Fruit fly (Drosophila melanogaster) whole organism: ENCODE results near the gene Psa.

Experiments
- CG8478 ChIP-seq: fragments of >200 bp; optimal IDR thresholded peaks from 2 replicates; lab custom pipeline; 2018; ENCODE audit warnings: inconsistent platforms
- Dll ChIP-seq: fragments of >200 bp; optimal IDR thresholded peaks from 2 replicates; lab custom pipeline; 2017
- EcR ChIP-seq, 2 experiments: fragments of >200 bp; optimal IDR thresholded peaks; 2 replicates each; lab custom pipeline; 2017; ENCODE audit warnings: missing biosample characterization in 2 of 2, missing genetic modification characterization in 2 of 2, missing genetic modification reagents in 2 of 2
- pan ChIP-seq: fragments of >200 bp; optimal IDR thresholded peaks from 2 replicates; lab custom pipeline; 2017
- psq ChIP-seq: fragments of >200 bp; optimal IDR thresholded peaks from 2 replicates; lab custom pipeline; 2017
- usp ChIP-seq: fragments of >200 bp; optimal IDR thresholded peaks from 2 replicates; lab custom pipeline; 2017; ENCODE audit warnings: missing biosample characterization, missing genetic modification characterization, mixed read lengths

Psa gene

DNA sequence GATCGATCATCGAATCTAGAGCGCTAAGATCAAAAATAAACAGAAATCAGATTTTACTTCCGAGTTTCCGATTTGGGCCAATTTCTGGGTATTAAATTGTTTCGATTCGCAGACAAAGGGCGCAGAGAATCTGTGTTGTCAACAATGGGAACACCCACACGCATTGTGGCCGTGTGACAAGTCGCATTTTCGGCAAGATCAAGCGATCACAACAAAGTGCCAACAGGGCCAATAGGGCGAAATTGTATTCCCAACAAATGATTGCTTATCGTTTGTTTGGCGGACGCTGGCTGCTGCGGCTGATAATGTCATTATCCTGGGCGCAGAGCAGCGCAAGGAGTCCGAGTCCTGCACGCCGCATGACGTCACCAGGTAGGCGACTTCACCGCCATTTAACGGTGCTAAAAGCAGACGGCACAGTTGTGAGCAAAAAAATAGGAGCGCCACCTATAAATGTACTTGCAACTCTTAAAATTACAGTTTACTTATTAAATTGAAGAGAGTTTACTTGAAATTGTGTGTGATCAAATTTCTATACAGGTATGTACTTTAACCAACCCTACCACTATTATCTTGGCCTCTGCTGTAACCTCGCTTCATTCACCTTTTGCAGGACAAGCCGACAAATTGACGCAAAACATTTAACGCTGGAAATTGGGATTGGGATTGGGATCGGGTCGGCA lies 23.5 kb upstream of the Psa start:
- TF ChIP-seq EcR (GFP tag; optimal IDR thresholded peaks at IDR 0.05; lab: Kevin White, UChicago) (no peak), psq (lab: Kevin White, UChicago) (no peak)

DNA sequence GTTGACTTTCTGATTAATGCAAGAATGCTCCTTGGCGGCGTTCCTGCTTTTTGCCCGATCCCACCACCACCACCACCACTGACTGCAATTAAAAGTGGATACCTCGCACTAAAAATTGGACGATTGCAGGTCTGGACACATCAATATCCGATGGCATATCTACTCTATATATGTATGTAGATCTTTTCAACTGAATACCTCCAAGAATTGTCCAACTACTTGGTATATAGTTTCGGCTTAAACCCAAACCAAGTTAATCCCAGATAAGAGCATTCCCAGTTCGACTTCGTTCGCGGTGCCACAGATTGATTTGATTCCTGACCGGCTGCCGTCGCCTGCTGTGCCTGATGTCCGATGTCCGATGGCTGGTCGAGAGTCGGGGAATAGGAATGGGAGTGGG lies 17.9 kb upstream of the Psa start:
- TF ChIP-seq Dll (lab: Kevin White, UChicago) = no peak
- no peak for TF ChIP-seq pan
- TF ChIP-seq usp (GFP tag; lab: Kevin White, UChicago) = no peak

DNA sequence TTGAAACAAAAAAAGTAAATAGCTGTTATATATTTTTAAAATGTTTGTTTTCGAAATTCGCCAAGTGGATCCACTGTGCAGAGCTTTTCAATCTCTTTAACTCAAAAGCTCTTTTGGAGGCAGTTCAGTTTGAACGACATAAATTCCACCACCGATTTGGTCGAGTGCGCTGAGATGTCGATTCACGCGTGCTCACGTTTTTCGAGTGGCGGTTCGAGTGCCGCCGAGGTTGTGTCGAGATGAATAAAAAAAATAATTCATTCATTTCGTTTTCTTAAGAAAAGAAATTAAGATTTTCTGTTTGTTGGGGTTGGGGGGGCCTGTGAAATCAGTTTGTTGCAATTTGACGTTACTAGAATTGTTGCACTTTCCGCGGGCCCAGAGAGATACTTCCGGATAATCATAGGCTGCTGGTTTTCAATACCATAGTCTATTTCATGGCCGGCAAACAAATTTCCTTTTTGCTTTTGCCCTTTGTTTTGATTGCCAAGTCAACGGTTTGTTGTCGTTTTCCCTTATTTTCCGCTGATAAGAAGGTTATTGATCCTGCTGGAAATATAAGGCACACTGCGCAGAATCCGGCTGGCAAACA lies 14.0 kb upstream of the Psa start:
- no peak for TF ChIP-seq usp (GFP tag; lab: Kevin White, UChicago)
- TF ChIP-seq EcR (GFP tag; optimal IDR thresholded peaks at IDR 0.05; lab: Kevin White, UChicago) = no peak

DNA sequence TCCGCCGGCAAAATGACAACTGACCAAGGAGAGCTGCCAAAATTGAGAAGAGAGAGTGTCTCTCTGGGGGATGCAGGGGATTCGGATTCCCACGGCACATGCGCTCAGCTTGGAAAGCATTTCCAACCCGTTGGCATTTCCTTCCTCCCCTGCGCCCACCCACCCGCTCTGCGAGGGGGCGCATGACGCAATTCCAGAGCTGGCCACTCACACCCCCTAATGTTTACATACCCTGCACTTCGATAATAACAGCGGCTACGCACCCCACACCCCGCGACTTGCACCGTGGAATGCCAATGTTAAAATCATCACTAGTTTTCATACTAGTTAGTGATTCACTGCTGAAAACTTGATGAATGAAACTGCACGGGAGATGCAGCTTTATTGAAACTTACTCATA lies 13.1 kb upstream of the Psa start, which contains the start of gene stet:
stet (minus strand) TSS at position 25 of the 400 bp plus-strand sequence.
- no peak for TF ChIP-seq Dll (lab: Kevin White, UChicago)
- no peak for TF ChIP-seq CG8478
- no peak for TF ChIP-seq psq (lab: Kevin White, UChicago)

DNA sequence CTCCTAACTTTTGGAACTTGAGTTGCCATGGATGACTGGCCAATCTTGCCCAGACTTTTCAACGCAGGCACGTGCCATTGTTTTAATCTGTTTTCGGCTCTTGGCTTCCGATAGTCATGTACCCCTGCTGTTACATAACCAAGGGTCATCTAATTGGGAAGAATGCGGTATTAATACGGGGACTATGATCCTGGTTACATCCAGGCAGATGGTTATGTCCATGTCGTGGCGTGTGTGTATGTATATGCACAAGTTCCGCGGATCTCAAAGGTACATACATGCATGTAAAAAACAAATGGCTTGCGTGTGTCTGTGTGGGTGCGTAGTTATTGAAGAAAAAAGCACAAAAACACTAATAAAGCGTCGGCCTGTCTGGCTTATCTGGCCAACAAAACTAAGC lies 6.8 kb upstream of the Psa start:
- TF ChIP-seq Dll (lab: Kevin White, UChicago) (no peak), usp (GFP tag; lab: Kevin White, UChicago) (no peak), pan (no peak), CG8478 (no peak), psq (lab: Kevin White, UChicago) (no peak), EcR (GFP tag; optimal IDR thresholded peaks at IDR 0.05; lab: Kevin White, UChicago) (no peak)

DNA sequence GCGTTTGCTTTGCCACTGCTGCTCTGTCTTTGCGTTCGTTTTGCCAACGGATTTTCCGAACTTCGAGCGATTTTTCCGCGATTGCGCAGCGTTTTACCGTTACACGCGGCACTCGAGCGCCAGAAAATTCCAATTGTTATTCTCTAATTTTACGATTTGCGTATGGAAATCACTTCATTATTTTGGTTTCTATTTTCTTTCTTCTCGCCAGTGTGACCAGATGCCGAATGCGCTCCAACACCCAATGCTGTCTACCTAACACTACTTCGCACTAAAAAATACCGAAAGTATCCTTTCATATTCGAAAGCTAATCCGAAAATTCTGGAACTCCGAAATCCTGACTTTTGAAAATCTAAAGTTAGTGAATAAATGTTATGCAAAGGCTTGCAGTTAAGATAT lies 6.2 kb upstream of the Psa start, which contains the start of gene CG12084:
CG12084 (minus strand) TSS at position 236 of the 400 bp plus-strand sequence.
- TF ChIP-seq pan (no peak), Dll (lab: Kevin White, UChicago) (no peak), EcR (GFP tag; optimal IDR thresholded peaks at IDR 0.05; lab: Kevin White, UChicago) (no peak), psq (lab: Kevin White, UChicago) (no peak), CG8478 (no peak), usp (GFP tag; lab: Kevin White, UChicago) (no peak)

DNA sequence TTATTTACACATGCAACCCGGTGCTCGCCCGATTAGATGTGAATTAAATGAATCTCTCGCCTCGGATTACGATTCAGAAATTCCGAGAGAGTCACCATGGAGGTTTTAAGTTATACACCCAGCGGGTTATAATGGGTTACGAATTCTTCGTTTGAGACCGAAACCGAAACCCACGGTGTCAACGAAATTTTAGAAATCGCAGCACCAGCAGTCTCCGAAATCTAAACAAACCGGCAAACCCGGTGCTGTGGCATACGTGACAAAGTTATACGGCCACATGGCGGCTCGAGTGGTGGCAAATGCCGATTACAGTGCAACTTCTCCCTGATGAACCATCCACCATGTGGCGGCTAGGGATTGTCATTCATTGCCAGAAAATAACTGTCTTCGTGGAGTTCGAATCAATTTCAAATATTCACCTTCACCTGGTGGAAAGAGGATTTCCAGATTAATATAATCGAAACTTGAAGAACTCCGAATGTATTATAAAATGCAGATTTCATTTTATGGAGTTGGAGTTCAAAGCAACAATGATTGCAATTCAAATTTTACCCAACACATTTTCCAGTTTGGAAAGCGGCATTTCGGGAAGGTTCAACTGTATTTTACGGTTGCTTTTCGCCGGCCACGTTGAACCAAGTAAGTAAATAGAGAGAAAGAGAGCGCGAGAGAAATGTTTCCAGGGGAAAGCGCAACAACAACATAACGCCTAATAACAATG lies 13.3 kb downstream of the Psa start:
- TF ChIP-seq EcR (GFP tag; optimal IDR thresholded peaks at IDR 0.05; lab: Kevin White, UChicago) = no peak
- no peak for TF ChIP-seq CG8478
- no peak for TF ChIP-seq Dll (lab: Kevin White, UChicago)
- no peak for TF ChIP-seq usp (GFP tag; lab: Kevin White, UChicago)
- TF ChIP-seq psq (lab: Kevin White, UChicago) = no peak
- TF ChIP-seq pan = no peak

DNA sequence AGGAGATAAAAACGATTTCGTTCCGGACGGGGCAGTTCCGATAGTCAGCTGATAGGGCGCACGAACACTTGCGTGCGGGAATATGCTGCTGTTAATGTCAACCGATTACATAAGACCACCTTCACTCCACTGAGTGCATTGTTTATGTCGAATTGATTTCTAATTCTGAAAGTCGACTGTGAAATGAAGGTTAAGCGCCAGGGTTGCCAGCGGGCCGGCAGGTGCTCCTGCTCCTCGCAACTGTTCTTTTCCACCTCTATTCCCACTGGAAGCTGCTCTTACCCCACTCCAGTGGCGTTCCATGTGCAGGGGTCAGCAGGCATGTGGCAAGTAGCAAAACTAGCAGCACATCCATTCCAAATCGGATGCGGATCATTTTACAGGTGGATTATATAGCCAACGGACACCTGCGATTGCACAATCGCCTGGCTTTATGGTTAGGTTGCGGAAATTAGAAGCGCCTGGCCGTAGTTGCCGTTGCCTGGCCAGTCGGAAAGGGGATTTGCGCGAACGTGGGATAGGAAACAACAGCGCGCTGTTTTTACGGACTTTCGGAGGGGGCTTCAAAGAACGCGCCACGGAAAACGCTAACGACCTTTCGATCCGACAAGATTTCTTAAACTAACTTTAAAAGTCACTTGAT lies 14.1 kb downstream of the Psa start, which contains the start of gene cue:
cue (minus strand) TSS at position 641 of the 643 bp plus-strand sequence.
- no peak for TF ChIP-seq Dll (lab: Kevin White, UChicago)
- no peak for TF ChIP-seq CG8478
- TF ChIP-seq pan = no peak
- no peak for TF ChIP-seq EcR (GFP tag; optimal IDR thresholded peaks at IDR 0.05; lab: Kevin White, UChicago)
- no peak for TF ChIP-seq psq (lab: Kevin White, UChicago)
- no peak for TF ChIP-seq usp (GFP tag; lab: Kevin White, UChicago)

DNA sequence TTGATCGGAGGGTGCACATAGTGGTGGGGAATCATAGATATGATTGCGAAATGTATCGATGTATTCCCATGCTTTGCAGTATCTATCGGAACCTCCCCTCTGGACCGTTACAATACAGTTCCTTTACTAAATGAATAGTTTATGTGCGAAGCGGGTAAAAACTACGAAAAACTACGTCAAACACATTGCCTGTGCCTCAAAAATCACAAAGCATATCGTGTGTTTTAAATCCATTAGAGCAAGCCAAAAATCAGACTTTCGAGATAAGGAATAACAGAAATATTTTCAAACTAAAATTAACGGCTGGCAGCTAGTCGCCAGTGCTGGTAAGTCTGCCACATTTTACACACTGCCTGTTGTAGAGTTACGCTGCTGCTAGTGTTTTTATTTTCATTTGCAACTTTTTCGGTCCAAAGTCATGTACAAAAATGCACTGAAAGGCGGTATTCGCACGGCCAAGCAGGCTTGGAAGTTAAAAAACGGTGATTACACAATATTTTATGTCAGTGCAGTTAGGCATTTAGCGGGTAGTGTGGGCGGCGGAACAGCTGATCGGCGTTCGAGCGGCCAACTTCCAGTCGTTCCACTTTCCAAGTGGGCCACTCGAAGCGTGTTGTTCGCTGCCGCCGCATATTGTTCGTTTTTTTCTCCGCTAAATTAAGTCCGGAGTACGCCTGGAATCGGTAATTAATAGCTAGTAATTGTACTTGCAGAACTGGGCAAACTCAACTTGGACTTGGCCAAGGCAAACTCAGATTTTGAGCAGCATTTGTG lies 14.8 kb downstream of the Psa start:
- TF ChIP-seq Dll (lab: Kevin White, UChicago) (no peak), pan (no peak)

DNA sequence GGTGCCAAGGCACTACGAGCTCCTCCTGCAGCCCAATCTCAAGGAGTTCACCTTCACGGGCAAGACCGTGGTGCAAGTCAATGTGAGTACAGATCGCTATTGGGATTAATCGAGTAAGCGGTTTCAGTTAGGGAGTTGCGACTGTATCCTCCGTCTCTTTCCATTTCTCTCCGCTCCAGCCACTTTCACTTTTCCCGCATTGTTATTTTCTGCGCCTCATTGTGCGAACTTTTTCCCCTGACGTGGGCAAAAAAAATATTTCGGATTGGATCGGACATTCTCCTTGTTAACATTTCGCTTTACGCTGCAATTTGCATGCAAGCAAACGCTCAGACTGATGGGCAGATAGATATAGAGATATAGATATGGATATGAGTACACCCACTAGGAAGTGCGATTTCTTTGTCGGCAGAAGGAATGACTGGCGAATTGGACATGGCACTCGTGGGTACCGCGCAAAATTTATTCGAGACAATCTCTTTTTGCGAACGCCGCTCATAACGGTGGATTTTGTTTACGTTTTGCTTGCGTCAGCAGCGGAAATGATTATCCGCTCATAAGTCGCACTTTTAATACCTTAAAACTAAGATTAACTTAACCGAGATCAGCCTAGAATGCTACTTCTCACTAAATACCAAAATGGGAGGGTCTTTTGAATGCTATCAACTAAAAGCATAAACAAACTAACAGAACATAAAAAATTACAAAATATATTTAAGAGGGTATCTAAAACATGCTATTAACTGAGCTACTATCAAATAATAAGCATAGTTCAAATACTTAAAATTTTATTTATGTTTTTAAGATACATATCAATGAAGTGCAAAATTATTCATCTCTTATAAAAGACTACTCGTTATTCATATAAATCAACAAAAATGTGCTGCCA lies 16.3 kb downstream of the Psa start:
- no peak for TF ChIP-seq EcR (GFP tag; optimal IDR thresholded peaks at IDR 0.05; lab: Kevin White, UChicago)
- TF ChIP-seq usp (GFP tag; lab: Kevin White, UChicago) = no peak
- no peak for TF ChIP-seq Dll (lab: Kevin White, UChicago)
- no peak for TF ChIP-seq pan
- TF ChIP-seq psq (lab: Kevin White, UChicago) = no peak
- TF ChIP-seq CG8478 = no peak

DNA sequence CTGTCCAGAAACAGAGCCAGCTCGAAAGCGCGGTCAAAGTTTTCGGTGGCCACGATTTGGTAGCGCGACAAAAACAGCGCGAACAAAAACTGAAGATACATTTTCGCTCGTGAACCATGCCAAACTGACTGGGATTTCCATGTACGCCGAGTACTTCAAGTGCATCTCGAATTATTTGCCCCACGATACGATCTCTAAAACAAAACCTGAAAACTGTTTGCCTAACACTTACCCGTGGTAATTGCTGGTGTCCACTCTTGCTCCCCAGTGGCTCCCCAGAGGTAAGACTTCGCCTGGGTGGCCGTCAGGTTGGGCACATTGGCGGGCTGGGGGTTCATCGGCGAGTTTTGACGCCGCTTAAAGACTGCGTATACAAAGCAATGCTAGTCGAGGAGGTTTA lies 28.5 kb downstream of the Psa start, which contains the start of gene Ir62a:
Ir62a (minus strand) TSS at position 101 of the 400 bp plus-strand sequence.
- TF ChIP-seq pan (no peak), Dll (lab: Kevin White, UChicago) (no peak), EcR (GFP tag; optimal IDR thresholded peaks at IDR 0.05; lab: Kevin White, UChicago) (no peak), psq (lab: Kevin White, UChicago) (no peak), CG8478 (no peak), usp (GFP tag; lab: Kevin White, UChicago) (no peak)
